Fruit fly (Drosophila melanogaster): ENCODE measurements around the gene Trc8.
A peak's percentile ranks its signal among the peaks of the same experiment; 100 is the strongest.

Trc8 gene

dm6 chr3R:29490912-29491311 lies 12.7 kb downstream of the Trc8 start, which contains the start of gene Spase12 (continued):
- TF ChIP-seq ttk (GFP tag; IDR thresholded peaks at IDR 0.05) (no peak), Jarid2 (GFP tag; optimal IDR thresholded peaks at IDR 0.05) (no peak), CG10321 (GFP tag; IDR thresholded peaks at IDR 0.05) (no peak), CG1647 (GFP tag; optimal IDR thresholded peaks at IDR 0.05) (no peak), Gug (GFP tag; IDR thresholded peaks at IDR 0.05) (no peak), Sox102F (GFP tag; optimal IDR thresholded peaks at IDR 0.05) (no peak), CG2889 (GFP tag; IDR thresholded peaks at IDR 0.05) (no peak), CG34224 (GFP tag; IDR thresholded peaks at IDR 0.05; ENCODE audit: partially characterized antibody) (0 out of 3 replicates have a peak, but pooled peaks have one; percentile 26), hb (GFP tag; IDR thresholded peaks at IDR 0.05; ENCODE audit: partially characterized antibody) (no peak), Abd-B (GFP tag; optimal IDR thresholded peaks at IDR 0.05) (no peak), peb (GFP tag; IDR thresholded peaks at IDR 0.05) (no peak), mld (GFP tag; IDR thresholded peaks at IDR 0.05; ENCODE audit: partially characterized antibody) (no peak), BEAF-32 (GFP tag; optimal IDR thresholded peaks at IDR 0.05) (peak; percentile 7), E2f2 (GFP tag; IDR thresholded peaks at IDR 0.05) (peak; percentile 80), CG4282 (GFP tag; optimal IDR thresholded peaks at IDR 0.05) (no peak), YL-1 (GFP tag; optimal IDR thresholded peaks at IDR 0.05) (peak; percentile 76), tna (GFP tag; IDR thresholded peaks at IDR 0.05; ENCODE audit: partially characterized antibody) (0 out of 2 replicates have a peak, but pooled peaks have one; percentile 22), CG2116 (GFP tag; optimal IDR thresholded peaks at IDR 0.05) (no peak), croc (GFP tag; conservative IDR thresholded peaks at IDR 0.05) (no peak), vfl (GFP tag; optimal IDR thresholded peaks at IDR 0.05) (no peak), lov (optimal IDR thresholded peaks at IDR 0.05) (no peak), lov (GFP tag; IDR thresholded peaks at IDR 0.05) (no peak), Kr (GFP tag; optimal IDR thresholded peaks at IDR 0.05) (no peak), row (GFP tag; IDR thresholded peaks at IDR 0.05) (no peak), Rfx (GFP tag; IDR thresholded peaks at IDR 0.05) (no peak), HLH3B (GFP tag; IDR thresholded peaks at IDR 0.05) (no peak), CG16779 (GFP tag; IDR thresholded peaks at IDR 0.05) (no peak), CG3995 (GFP tag; optimal IDR thresholded peaks at IDR 0.05) (peak; percentile 55), schlank (tag; optimal IDR thresholded peaks at IDR 0.05) (no peak), gsb (GFP tag; IDR thresholded peaks at IDR 0.05) (no peak), fd3F (GFP tag; optimal IDR thresholded peaks at IDR 0.05) (no peak), ERR (GFP tag; optimal IDR thresholded peaks at IDR 0.05) (no peak), jigr1 (GFP tag; IDR thresholded peaks at IDR 0.05) (no peak), sens (GFP tag) (peak; percentile 13), sr (GFP tag; IDR thresholded peaks at IDR 0.05) (no peak), da (GFP tag; optimal IDR thresholded peaks at IDR 0.05) (no peak), lilli (GFP tag; optimal IDR thresholded peaks at IDR 0.05) (no peak), Stat92E (GFP tag; optimal IDR thresholded peaks at IDR 0.05) (peak in 1 of 3 experiments; percentile 50), chinmo (GFP tag; IDR thresholded peaks at IDR 0.05; ENCODE audit: partially characterized antibody) (0 out of 4 replicates have a peak, but pooled peaks have one; percentile 48), pb (GFP tag; optimal IDR thresholded peaks at IDR 0.05) (no peak), toy (GFP tag; IDR thresholded peaks at IDR 0.05) (no peak), CG1233 (GFP tag; optimal IDR thresholded peaks at IDR 0.05) (no peak), sna (GFP tag; IDR thresholded peaks at IDR 0.05; ENCODE audit: partially characterized antibody) (0 out of 2 replicates have a peak, but pooled peaks have one; percentile 19), Ssrp (tag; optimal IDR thresholded peaks at IDR 0.05) (no peak), sc (optimal IDR thresholded peaks at IDR 0.05) (no peak), sc (GFP tag; optimal IDR thresholded peaks at IDR 0.05) (no peak)
